Fruit fly (Drosophila melanogaster) S2 (cell line): ENCODE results near the gene Sas-4.

Experiments
- CG8478 ChIP-seq: fragments of >200 bp; optimal IDR thresholded peaks from 2 replicates; lab custom pipeline; 2018
- CTCF ChIP-seq, 2 experiments: fragments of >200 bp; optimal IDR thresholded peaks; 2 replicates each; lab custom pipeline; 2018

dm6 chr3R:7131260-7131659 lies 19.9 kb upstream of the Sas-4 start, which contains the start of gene CG31493:
- TF ChIP-seq CG8478 = no peak
- no peak for TF ChIP-seq CTCF (optimal IDR thresholded peaks at IDR 0.05; lab: Kevin White, UChicago)
